Worm (Caenorhabditis elegans) whole organism, L1 larva: Measurements from ENCODE around the gene srh-79.
"Not testable (repeated sequence)": the region's sequence is repeated elsewhere in the genome, so short reads cannot be mapped to it uniquely, and the experiment has no call there.

Source experiments
- aly-2 ChIP-seq: fragments of 150-350 bp; optimal IDR thresholded peaks from 2 replicates; lab custom pipeline; 2014; ENCODE audit warnings: missing biosample characterization, missing genetic modification characterization
- ama-1 ChIP-seq: fragments of 150-350 bp; optimal IDR thresholded peaks from 2 replicates; lab custom pipeline; 2014
- isw-1 ChIP-seq: fragments of 200-800 bp; sonication (Bioruptor generic); IDR thresholded peaks from 2 replicates; pipeline ENCODE4 v1.3.6; 2022; ENCODE audit warnings: missing genetic modification characterization, missing compliant biosample characterization
- pax-3 ChIP-seq: fragments of 200-800 bp; sonication (Bioruptor generic); optimal IDR thresholded peaks from 2 replicates; lab custom pipeline; 2018; ENCODE audit warnings: mild to moderate bottlenecking, missing genetic modification characterization, moderate library complexity, missing compliant biosample characterization
- unc-62 ChIP-seq: fragments of 150-350 bp; optimal IDR thresholded peaks from 2 replicates; lab custom pipeline; 2014; ENCODE audit warnings: missing biosample characterization, missing genetic modification reagents, missing genetic modification characterization
- ztf-4 ChIP-seq: fragments of 150-350 bp; optimal IDR thresholded peaks from 2 replicates; lab custom pipeline; 2014; ENCODE audit warnings: missing biosample characterization, missing genetic modification characterization

ce11 chrV:7548499-7548898 is 51.0 kb downstream of the srh-79 start:
- TF ChIP-seq ztf-4 (tag; lab: Kevin White, UChicago); pax-3 (tag; lab: Kevin White, UChicago); aly-2; unc-62 (GFP tag; lab: Kevin White, UChicago); ama-1 (lab: Kevin White, UChicago); isw-1 (GFP tag; lab: Robert Waterston, UW): not testable (repeated sequence)
